Worm (Caenorhabditis elegans) whole organism, midembryonic: ENCODE results near the gene Y41G9A.5.

ENCODE experiments used
- T22C8.4 ChIP-seq: fragments of 200-800 bp; sonication (Bioruptor generic); IDR thresholded peaks from 2 replicates; pipeline ENCODE4 v1.3.6; 2022; ENCODE audit warnings: missing genetic modification characterization, missing compliant biosample characterization
- cog-1 ChIP-seq: sonication (generic microtip); optimal IDR thresholded peaks from 2 replicates; lab custom pipeline; 2016; ENCODE audit warnings: missing genetic modification characterization, missing compliant biosample characterization
- flt-1 ChIP-seq: fragments of 200-800 bp; sonication (Bioruptor generic); IDR thresholded peaks from 2 replicates; pipeline ENCODE4 v1.3.6; 2022; ENCODE audit warnings: missing genetic modification characterization, missing compliant biosample characterization
- klf-2 ChIP-seq: fragments of 200-800 bp; sonication (Bioruptor generic); conservative IDR thresholded peaks from 2 replicates; pipeline ENCODE4 v1.3.6; 2022; ENCODE audit warnings: missing genetic modification reagents, missing genetic modification characterization, missing compliant biosample characterization
- med-1 ChIP-seq: sonication (generic microtip); optimal IDR thresholded peaks from 2 replicates; lab custom pipeline; 2017; ENCODE audit warnings: missing genetic modification characterization, mild to moderate bottlenecking, missing compliant biosample characterization, antibody characterized with exemption, missing genetic modification reagents; ENCODE audit not compliant: insufficient read depth
- ref-1 ChIP-seq: fragments of 200-800 bp; sonication (Bioruptor generic); conservative IDR thresholded peaks from 2 replicates; pipeline ENCODE4 v1.3.6; 2022; ENCODE audit warnings: missing genetic modification reagents, missing genetic modification characterization, missing compliant biosample characterization
- tab-1 ChIP-seq: fragments of 200-800 bp; sonication (Bioruptor generic); IDR thresholded peaks from 2 replicates; pipeline ENCODE4 v1.3.6; 2022; ENCODE audit warnings: missing genetic modification characterization, missing compliant biosample characterization
- ztf-23 ChIP-seq: fragments of 200-800 bp; sonication (Bioruptor generic); IDR thresholded peaks from 2 replicates; pipeline ENCODE4 v1.3.6; 2022; ENCODE audit warnings: missing genetic modification reagents, missing genetic modification characterization, missing compliant biosample characterization
- ztf-29 ChIP-seq: fragments of 200-800 bp; sonication (Bioruptor generic); IDR thresholded peaks from 2 replicates; pipeline ENCODE4 v1.3.6; 2022; ENCODE audit warnings: missing genetic modification reagents, missing genetic modification characterization, missing compliant biosample characterization

Y41G9A.5 gene

DNA sequence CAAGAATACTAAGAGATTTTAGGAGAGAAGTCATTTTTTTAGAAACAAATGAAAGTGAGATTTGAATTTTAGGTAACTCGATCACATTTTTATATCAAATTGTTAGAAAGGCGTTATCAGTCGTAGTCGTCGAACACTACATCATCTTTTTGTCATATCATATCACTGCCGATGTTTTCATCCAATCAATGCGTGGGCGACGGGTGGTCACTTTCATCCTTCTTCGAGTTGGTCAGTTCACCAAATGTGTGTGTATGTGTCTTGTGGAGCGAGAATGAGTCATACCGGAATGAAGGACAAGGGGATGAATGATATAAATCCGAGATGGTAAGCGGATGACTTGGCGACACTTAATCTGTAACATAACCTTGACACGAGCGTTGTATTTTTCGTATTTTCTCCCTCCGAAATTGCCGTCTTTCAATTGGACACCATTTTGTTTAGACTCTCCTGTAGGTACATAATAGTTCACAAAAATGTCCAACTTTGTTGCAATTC lies at the start of gene Y41G9A.5, which contains the start of gene Y41G9A.10:
TSS of gene Y41G9A.5 (plus strand) at position 160 of the 498 bp plus-strand sequence.
TSS of gene Y41G9A.10 (minus strand) at position 51 of the 498 bp plus-strand sequence.
- no peak for TF ChIP-seq tab-1
- TF ChIP-seq ztf-29 (GFP tag; lab: Robert Waterston, UW) = no peak
- TF ChIP-seq med-1 = no peak
- TF ChIP-seq ref-1 (GFP tag; lab: Robert Waterston, UW) = no peak
- no peak for TF ChIP-seq ztf-23 (GFP tag; lab: Robert Waterston, UW)
- TF ChIP-seq cog-1 (tag; lab: Kevin White, UChicago) = no peak
- TF ChIP-seq flt-1 (GFP tag; lab: Robert Waterston, UW) = no peak
- TF ChIP-seq klf-2 (GFP tag; lab: Robert Waterston, UW) = no peak
- no peak for TF ChIP-seq T22C8.4 (GFP tag; lab: Robert Waterston, UW)

DNA sequence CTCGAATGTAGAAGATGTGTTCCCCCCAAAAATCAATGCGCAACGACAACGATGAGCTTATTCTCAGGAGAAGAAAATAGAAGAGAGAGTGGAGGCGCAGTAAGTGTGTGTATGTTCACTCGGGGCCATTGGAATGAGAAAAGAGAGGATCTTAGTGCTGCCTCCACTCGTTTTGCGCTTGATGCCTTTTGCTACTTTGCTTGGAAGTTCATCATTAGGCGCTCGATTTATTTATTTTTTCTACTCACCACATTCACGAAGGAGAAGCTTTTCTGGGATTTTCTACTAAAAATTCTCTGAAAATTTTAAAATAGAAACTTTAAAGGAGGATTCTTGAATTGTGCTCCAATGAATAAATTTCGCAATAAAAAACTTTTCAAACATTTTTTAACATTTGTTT lies 48.2 kb upstream of the Y41G9A.5 start, which contains the start of gene F52B10.3:
TSS of gene F52B10.3 (minus strand) at position 101 of the 400 bp plus-strand sequence.
- TF ChIP-seq cog-1 (tag; lab: Kevin White, UChicago) (no peak), flt-1 (GFP tag; lab: Robert Waterston, UW) (no peak), ztf-23 (GFP tag; lab: Robert Waterston, UW) (no peak), ztf-29 (GFP tag; lab: Robert Waterston, UW) (no peak), klf-2 (GFP tag; lab: Robert Waterston, UW) (no peak), tab-1 (no peak), med-1 (no peak), T22C8.4 (GFP tag; lab: Robert Waterston, UW) (no peak), ref-1 (GFP tag; lab: Robert Waterston, UW) (no peak)

DNA sequence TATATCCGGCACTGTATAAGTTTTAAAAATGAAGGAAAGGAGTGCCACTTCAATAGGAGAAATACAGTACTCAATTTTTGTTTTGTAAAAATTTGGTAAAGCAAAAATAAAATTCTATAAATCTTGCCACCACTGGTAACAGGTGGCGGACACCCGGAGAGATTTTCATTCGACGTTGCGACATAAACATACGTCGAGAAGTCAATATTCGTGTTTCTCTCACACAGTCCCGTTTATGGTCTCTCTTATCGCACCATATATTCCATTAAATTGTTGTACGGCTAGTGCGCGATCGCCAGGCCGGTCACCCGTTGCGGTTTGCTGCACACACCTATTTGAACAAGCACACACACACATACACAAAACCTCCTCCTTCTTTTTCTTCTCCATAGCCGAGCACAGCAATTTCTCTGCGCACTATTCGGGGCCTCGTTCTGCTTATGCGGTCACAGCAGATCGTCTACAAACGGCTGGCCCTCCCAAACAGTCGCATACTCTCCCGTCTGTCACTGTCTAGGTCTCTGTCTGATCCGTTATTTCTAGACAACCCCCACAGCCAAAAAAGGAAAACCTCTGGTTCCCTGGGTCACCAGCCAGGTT lies 45.5 kb upstream of the Y41G9A.5 start:
- TF ChIP-seq med-1 = no peak
- no peak for TF ChIP-seq klf-2 (GFP tag; lab: Robert Waterston, UW)
- 0 out of 2 replicates have a peak, but pooled peaks have one; percentile 16 for TF ChIP-seq tab-1
- peak; percentile 63; the same call in 1 of the 2 replicates for TF ChIP-seq ztf-29 (GFP tag; lab: Robert Waterston, UW)
- TF ChIP-seq ztf-23 (GFP tag; lab: Robert Waterston, UW) = 0 out of 2 replicates have a peak, but pooled peaks have one; percentile 14
- TF ChIP-seq cog-1 (tag; lab: Kevin White, UChicago) = peak; percentile 24
- TF ChIP-seq flt-1 (GFP tag; lab: Robert Waterston, UW) = no peak

DNA sequence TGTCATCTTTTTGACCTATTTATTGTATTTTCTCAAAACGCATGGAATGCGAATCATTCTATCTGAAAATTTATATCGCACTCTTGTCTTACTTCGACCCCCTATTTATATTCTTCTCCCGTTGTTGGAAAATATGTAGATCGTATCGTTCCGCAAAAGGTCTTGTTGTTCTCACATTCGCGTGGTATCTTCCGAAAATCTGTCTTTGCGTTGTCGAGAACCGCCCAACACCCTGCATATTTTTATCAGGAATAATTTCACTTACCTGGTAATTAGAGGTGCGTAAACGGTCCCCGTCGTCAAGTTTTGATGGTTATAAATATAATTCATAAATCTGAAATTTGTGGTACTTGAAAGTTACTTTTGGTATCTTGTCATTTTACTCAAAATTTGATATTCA lies 43.6 kb upstream of the Y41G9A.5 start:
- TF ChIP-seq ztf-23 (GFP tag; lab: Robert Waterston, UW) (no peak), flt-1 (GFP tag; lab: Robert Waterston, UW) (no peak), med-1 (no peak), ref-1 (GFP tag; lab: Robert Waterston, UW) (no peak), T22C8.4 (GFP tag; lab: Robert Waterston, UW) (no peak), ztf-29 (GFP tag; lab: Robert Waterston, UW) (no peak), cog-1 (tag; lab: Kevin White, UChicago) (no peak)

DNA sequence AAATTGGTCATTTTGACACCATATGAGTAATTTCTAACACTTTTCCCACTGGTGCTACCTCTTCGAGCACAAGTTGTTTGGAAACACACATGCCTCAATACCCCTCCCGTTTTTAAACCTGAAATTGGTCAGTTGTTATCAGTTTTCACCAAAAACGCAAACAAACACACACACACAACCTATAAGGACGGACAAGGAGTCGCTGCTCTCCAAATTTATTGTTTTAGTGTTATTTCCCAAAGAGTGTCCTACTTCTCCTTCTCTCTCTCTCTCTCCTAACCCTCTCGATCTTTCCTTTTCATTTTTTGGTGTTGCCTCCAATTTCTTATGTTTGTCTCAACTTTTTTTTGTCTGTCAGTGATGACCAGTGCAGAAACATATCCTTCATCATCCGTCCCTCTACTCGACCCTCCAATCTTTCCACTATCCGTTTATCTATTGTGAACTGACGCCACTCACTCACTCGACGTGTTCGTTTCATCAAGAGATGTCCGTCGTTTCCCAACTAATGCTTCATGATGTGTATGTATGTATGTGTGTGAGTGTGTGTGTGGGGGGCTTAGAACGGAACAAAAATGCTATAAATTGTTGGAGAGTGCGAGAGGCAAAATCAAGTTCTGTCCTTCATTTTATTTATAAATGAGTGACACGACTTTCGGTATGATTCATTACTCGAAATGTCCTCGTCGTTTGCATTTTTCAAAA lies 42.6 kb upstream of the Y41G9A.5 start:
- TF ChIP-seq cog-1 (tag; lab: Kevin White, UChicago) (no peak), T22C8.4 (GFP tag; lab: Robert Waterston, UW) (no peak), ztf-29 (GFP tag; lab: Robert Waterston, UW) (no peak)

DNA sequence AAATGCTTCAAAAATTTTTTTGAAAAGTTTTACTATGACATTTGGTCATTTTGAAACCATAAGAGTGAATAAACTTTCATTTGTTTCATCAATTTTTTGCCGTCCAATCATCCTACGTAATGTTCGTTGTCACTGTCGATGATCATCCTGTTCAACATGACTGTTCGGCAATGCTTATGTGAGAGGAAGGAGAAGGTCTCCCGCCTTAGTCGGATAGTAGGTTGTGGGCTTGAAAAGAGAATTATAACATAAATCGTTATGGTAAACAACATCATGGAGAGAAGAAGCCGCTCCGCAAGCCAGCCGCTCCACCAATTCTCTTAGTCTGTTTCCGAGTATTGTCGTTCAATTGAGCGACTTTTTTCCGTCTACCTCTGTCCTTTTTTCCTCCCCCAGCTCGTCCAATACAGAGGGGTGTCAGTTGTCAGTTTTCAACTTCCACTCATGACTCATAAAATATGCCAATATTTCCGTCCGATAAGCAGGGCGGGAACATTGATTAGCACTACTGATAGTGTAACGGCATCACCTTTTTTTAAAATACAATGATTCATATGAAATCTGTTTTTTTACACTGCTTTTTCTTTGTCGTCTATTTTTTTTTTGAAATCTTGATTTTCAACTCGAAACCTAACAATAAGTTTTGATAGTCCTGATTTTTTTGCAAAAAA lies 40.3 kb upstream of the Y41G9A.5 start:
- TF ChIP-seq ztf-29 (GFP tag; lab: Robert Waterston, UW) (no peak), T22C8.4 (GFP tag; lab: Robert Waterston, UW) (no peak), flt-1 (GFP tag; lab: Robert Waterston, UW) (no peak), klf-2 (GFP tag; lab: Robert Waterston, UW) (no peak), med-1 (no peak)

DNA sequence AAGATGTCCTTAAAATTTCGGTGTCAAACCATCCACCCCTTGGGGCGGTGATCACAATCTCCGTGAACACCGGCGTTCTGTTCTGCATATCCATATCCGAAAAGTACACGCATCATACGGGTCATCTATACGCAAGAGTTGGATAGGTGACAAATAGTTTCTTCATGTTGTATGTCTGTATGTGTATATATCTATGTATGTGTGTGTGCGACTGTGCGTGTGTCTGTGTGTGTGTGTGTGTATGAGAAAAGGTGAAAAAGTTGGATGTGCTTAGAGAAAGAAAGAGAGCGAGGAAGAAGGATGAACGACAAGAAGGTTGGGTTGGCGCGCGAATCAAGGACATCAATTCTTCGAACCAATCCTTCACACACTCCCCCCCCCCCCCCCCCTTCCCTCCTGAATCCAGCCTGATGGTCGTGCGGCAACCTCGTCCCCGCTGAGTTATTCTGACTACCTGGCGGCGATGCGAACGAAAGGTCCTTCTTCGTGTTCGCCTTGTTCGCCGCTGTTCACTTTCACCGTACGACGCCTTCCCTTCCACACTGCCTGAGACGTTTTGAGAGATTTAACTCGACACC lies 39.1 kb upstream of the Y41G9A.5 start:
- TF ChIP-seq tab-1 = no peak
- no peak for TF ChIP-seq ztf-29 (GFP tag; lab: Robert Waterston, UW)
- no peak for TF ChIP-seq klf-2 (GFP tag; lab: Robert Waterston, UW)
- no peak for TF ChIP-seq ref-1 (GFP tag; lab: Robert Waterston, UW)

DNA sequence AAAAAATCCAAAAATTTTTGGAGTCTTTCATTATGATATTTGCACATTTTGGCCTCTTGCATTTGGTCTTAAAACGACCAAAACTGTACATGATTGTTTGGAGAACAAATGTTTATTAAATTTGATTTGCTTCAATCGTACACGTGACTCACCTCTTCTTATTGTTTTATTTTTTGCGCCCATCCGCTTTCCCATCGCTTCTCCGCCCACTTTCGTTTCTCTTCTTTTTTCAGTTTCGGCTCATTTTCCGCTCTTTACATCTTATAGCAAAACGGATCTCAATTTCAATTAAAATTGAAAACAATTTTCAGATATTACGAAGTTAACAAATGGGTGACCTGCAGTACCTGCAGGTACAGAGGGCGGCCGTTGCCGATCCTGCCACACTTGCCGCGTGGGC lies 37.2 kb upstream of the Y41G9A.5 start, which contains the start of gene nmy-1:
TSS of gene nmy-1 (plus strand) at position 301 of the 400 bp plus-strand sequence.
- TF ChIP-seq ztf-29 (GFP tag; lab: Robert Waterston, UW) (no peak), klf-2 (GFP tag; lab: Robert Waterston, UW) (no peak), cog-1 (tag; lab: Kevin White, UChicago) (no peak), ztf-23 (GFP tag; lab: Robert Waterston, UW) (no peak)

DNA sequence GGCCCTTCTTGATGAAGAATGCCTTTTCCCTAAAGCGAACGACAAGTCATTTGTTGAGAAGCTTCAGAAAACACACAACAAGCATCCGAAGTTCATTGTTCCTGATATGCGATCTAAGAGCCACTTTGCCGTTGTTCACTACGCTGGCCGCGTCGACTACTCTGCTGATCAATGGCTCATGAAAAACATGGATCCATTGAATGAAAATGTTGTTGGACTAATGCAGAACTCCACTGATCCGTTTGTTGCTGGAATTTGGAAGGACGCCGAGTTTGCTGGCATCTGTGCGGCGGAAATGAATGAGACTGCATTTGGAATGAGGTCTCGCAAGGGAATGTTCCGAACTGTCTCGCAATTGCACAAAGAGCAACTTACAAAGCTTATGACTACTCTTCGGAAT lies 33.8 kb upstream of the Y41G9A.5 start:
- TF ChIP-seq med-1 (no peak), T22C8.4 (GFP tag; lab: Robert Waterston, UW) (no peak), cog-1 (tag; lab: Kevin White, UChicago) (no peak), klf-2 (GFP tag; lab: Robert Waterston, UW) (no peak), ref-1 (GFP tag; lab: Robert Waterston, UW) (no peak), flt-1 (GFP tag; lab: Robert Waterston, UW) (no peak), ztf-29 (GFP tag; lab: Robert Waterston, UW) (no peak), tab-1 (no peak), ztf-23 (GFP tag; lab: Robert Waterston, UW) (no peak)
